Worm (Caenorhabditis elegans): ENCODE results near the gene F01E11.20.

DNA sequence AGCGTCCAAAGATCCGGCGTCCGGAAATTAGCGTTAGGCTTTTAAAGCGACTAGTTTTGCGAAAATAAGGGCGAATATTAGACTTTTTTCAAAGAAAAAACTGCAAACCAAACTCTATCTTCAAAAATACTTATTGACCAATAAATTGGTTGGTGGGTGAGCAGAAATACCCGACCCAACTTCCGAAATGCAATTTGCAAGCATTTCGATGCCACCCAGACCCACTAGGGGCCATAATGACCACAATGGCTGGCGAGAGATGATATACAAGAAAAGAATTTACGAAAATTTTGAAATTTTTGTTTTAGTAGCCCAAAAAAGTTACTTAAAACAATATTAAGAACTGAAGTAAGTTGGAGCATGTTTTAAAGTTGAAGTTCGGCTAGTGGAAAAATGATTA, 26.2 kb downstream of the F01E11.20 start:
- TF ChIP-seq ref-1 (GFP tag; conservative IDR thresholded peaks at IDR 0.05) (no peak), med-1 (GFP tag; optimal IDR thresholded peaks at IDR 0.05; ENCODE audit: insufficient read depth) (no peak), ztf-23 (GFP tag; IDR thresholded peaks at IDR 0.05) (no peak), ztf-29 (GFP tag; IDR thresholded peaks at IDR 0.05) (no peak), tab-1 (GFP tag; IDR thresholded peaks at IDR 0.05) (no peak), klf-2 (GFP tag; conservative IDR thresholded peaks at IDR 0.05) (no peak), cog-1 (tag; optimal IDR thresholded peaks at IDR 0.05) (no peak), flt-1 (GFP tag; IDR thresholded peaks at IDR 0.05) (no peak), T22C8.4 (GFP tag; IDR thresholded peaks at IDR 0.05) (no peak)
